Worm (Caenorhabditis elegans) whole organism, midembryonic: Measurements from ENCODE around the gene C50E3.5.

Source experiments
- T22C8.4 ChIP-seq: fragments of 200-800 bp; sonication (Bioruptor generic); IDR thresholded peaks from 2 replicates; pipeline ENCODE4 v1.3.6; 2022; ENCODE audit warnings: missing genetic modification characterization, missing compliant biosample characterization
- cog-1 ChIP-seq: sonication (generic microtip); optimal IDR thresholded peaks from 2 replicates; lab custom pipeline; 2016; ENCODE audit warnings: missing genetic modification characterization, missing compliant biosample characterization
- flt-1 ChIP-seq: fragments of 200-800 bp; sonication (Bioruptor generic); IDR thresholded peaks from 2 replicates; pipeline ENCODE4 v1.3.6; 2022; ENCODE audit warnings: missing genetic modification characterization, missing compliant biosample characterization
- klf-2 ChIP-seq: fragments of 200-800 bp; sonication (Bioruptor generic); conservative IDR thresholded peaks from 2 replicates; pipeline ENCODE4 v1.3.6; 2022; ENCODE audit warnings: missing genetic modification reagents, missing genetic modification characterization, missing compliant biosample characterization
- med-1 ChIP-seq: sonication (generic microtip); optimal IDR thresholded peaks from 2 replicates; lab custom pipeline; 2017; ENCODE audit warnings: missing genetic modification characterization, mild to moderate bottlenecking, missing compliant biosample characterization, antibody characterized with exemption, missing genetic modification reagents; ENCODE audit not compliant: insufficient read depth
- ref-1 ChIP-seq: fragments of 200-800 bp; sonication (Bioruptor generic); conservative IDR thresholded peaks from 2 replicates; pipeline ENCODE4 v1.3.6; 2022; ENCODE audit warnings: missing genetic modification reagents, missing genetic modification characterization, missing compliant biosample characterization
- tab-1 ChIP-seq: fragments of 200-800 bp; sonication (Bioruptor generic); IDR thresholded peaks from 2 replicates; pipeline ENCODE4 v1.3.6; 2022; ENCODE audit warnings: missing genetic modification characterization, missing compliant biosample characterization
- ztf-23 ChIP-seq: fragments of 200-800 bp; sonication (Bioruptor generic); IDR thresholded peaks from 2 replicates; pipeline ENCODE4 v1.3.6; 2022; ENCODE audit warnings: missing genetic modification reagents, missing genetic modification characterization, missing compliant biosample characterization
- ztf-29 ChIP-seq: fragments of 200-800 bp; sonication (Bioruptor generic); IDR thresholded peaks from 2 replicates; pipeline ENCODE4 v1.3.6; 2022; ENCODE audit warnings: missing genetic modification reagents, missing genetic modification characterization, missing compliant biosample characterization

Gene C50E3.5

ce11 chrV:7626550-7626949 is 38.8 kb downstream of the C50E3.5 start, which contains the start of gene F07C4.6:
F07C4.6 (plus strand) TSS chrV:7626850.
- no peak for TF ChIP-seq cog-1 (tag; lab: Kevin White, UChicago)
- TF ChIP-seq klf-2 (GFP tag; lab: Robert Waterston, UW) = no peak
- no peak for TF ChIP-seq ztf-29 (GFP tag; lab: Robert Waterston, UW)
- TF ChIP-seq flt-1 (GFP tag; lab: Robert Waterston, UW) = no peak
- TF ChIP-seq T22C8.4 (GFP tag; lab: Robert Waterston, UW) = no peak
- no peak for TF ChIP-seq tab-1
- no peak for TF ChIP-seq ztf-23 (GFP tag; lab: Robert Waterston, UW)
- no peak for TF ChIP-seq ref-1 (GFP tag; lab: Robert Waterston, UW)
- no peak for TF ChIP-seq med-1

- TF ChIP-seq flt-1 (GFP tag; lab: Robert Waterston, UW) (no peak), tab-1 (no peak), med-1 (no peak), T22C8.4 (GFP tag; lab: Robert Waterston, UW) (no peak), klf-2 (GFP tag; lab: Robert Waterston, UW) (no peak), ztf-29 (GFP tag; lab: Robert Waterston, UW) (no peak)
Observed at ce11 chrV:7629504-7629903, 41.7 kb downstream of the C50E3.5 start, which contains the start of gene srd-30. srd-30 (plus strand) TSS chrV:7629804.

- TF ChIP-seq ztf-29 (GFP tag; lab: Robert Waterston, UW) (no peak), med-1 (no peak), ref-1 (GFP tag; lab: Robert Waterston, UW) (no peak), tab-1 (no peak), flt-1 (GFP tag; lab: Robert Waterston, UW) (no peak), cog-1 (tag; lab: Kevin White, UChicago) (no peak), T22C8.4 (GFP tag; lab: Robert Waterston, UW) (no peak), klf-2 (GFP tag; lab: Robert Waterston, UW) (no peak), ztf-23 (GFP tag; lab: Robert Waterston, UW) (no peak)
Observed at ce11 chrV:7631732-7632131, 43.9 kb downstream of the C50E3.5 start, which contains the start of gene srd-25. srd-25 (plus strand) TSS chrV:7632032.

- TF ChIP-seq ztf-23 (GFP tag; lab: Robert Waterston, UW) (no peak), klf-2 (GFP tag; lab: Robert Waterston, UW) (no peak), ref-1 (GFP tag; lab: Robert Waterston, UW) (no peak), med-1 (no peak), T22C8.4 (GFP tag; lab: Robert Waterston, UW) (no peak), flt-1 (GFP tag; lab: Robert Waterston, UW) (no peak), ztf-29 (GFP tag; lab: Robert Waterston, UW) (no peak), cog-1 (tag; lab: Kevin White, UChicago) (no peak), tab-1 (no peak)
Observed at ce11 chrV:7634657-7635056, 46.9 kb downstream of the C50E3.5 start, which contains the start of gene srd-31. srd-31 (minus strand) TSS chrV:7634757.

- TF ChIP-seq ztf-29 (GFP tag; lab: Robert Waterston, UW) (no peak), ztf-23 (GFP tag; lab: Robert Waterston, UW) (no peak)
Observed at ce11 chrV:7635469-7635868, 47.7 kb downstream of the C50E3.5 start, which contains the start of gene srd-29. srd-29 (plus strand) TSS chrV:7635769.

- TF ChIP-seq flt-1 (GFP tag; lab: Robert Waterston, UW) (no peak), ztf-23 (GFP tag; lab: Robert Waterston, UW) (no peak), ztf-29 (GFP tag; lab: Robert Waterston, UW) (no peak), klf-2 (GFP tag; lab: Robert Waterston, UW) (no peak)
Observed at ce11 chrV:7637801-7638200, 50.0 kb downstream of the C50E3.5 start, which contains the start of gene clec-45. clec-45 (plus strand) TSS chrV:7638101.

- no peak for TF ChIP-seq cog-1 (tag; lab: Kevin White, UChicago)
- no peak for TF ChIP-seq tab-1
- no peak for TF ChIP-seq med-1
- TF ChIP-seq T22C8.4 (GFP tag; lab: Robert Waterston, UW) = no peak
- TF ChIP-seq ztf-29 (GFP tag; lab: Robert Waterston, UW) = no peak
- TF ChIP-seq flt-1 (GFP tag; lab: Robert Waterston, UW) = no peak
- no peak for TF ChIP-seq klf-2 (GFP tag; lab: Robert Waterston, UW)
- no peak for TF ChIP-seq ref-1 (GFP tag; lab: Robert Waterston, UW)
Observed at ce11 chrV:7639356-7639755, 51.6 kb downstream of the C50E3.5 start.

ce11 chrV:7639787-7640186 is 52.0 kb downstream of the C50E3.5 start, which contains the start of gene F07C4.10:
F07C4.10 (minus strand) TSS chrV:7639887.
- no peak for TF ChIP-seq ztf-29 (GFP tag; lab: Robert Waterston, UW)
- TF ChIP-seq T22C8.4 (GFP tag; lab: Robert Waterston, UW) = no peak
- TF ChIP-seq cog-1 (tag; lab: Kevin White, UChicago) = no peak
- no peak for TF ChIP-seq klf-2 (GFP tag; lab: Robert Waterston, UW)

- TF ChIP-seq med-1 (no peak), cog-1 (tag; lab: Kevin White, UChicago) (no peak), ref-1 (GFP tag; lab: Robert Waterston, UW) (no peak), klf-2 (GFP tag; lab: Robert Waterston, UW) (no peak), ztf-29 (GFP tag; lab: Robert Waterston, UW) (no peak), tab-1 (no peak), flt-1 (GFP tag; lab: Robert Waterston, UW) (no peak), ztf-23 (GFP tag; lab: Robert Waterston, UW) (no peak), T22C8.4 (GFP tag; lab: Robert Waterston, UW) (no peak)
Observed at ce11 chrV:7641718-7642117, 53.9 kb downstream of the C50E3.5 start.

ce11 chrV:7643416-7643815 is 55.6 kb downstream of the C50E3.5 start, which contains the start of gene F07C4.11:
F07C4.11 (minus strand) TSS chrV:7643516.
- TF ChIP-seq tab-1 (no peak), T22C8.4 (GFP tag; lab: Robert Waterston, UW) (no peak), klf-2 (GFP tag; lab: Robert Waterston, UW) (no peak), ref-1 (GFP tag; lab: Robert Waterston, UW) (no peak), cog-1 (tag; lab: Kevin White, UChicago) (no peak), med-1 (no peak), ztf-29 (GFP tag; lab: Robert Waterston, UW) (no peak), ztf-23 (GFP tag; lab: Robert Waterston, UW) (no peak), flt-1 (GFP tag; lab: Robert Waterston, UW) (no peak)
